Fruit fly (Drosophila melanogaster): ENCODE results near the gene IFT57.

IFT57 gene

dm6 chr2L:3555408-3556058, 24.9 kb downstream of the IFT57 start (continued):
- TF ChIP-seq CG31365 (tag; optimal IDR thresholded peaks at IDR 0.05) (no peak), gfzf (GFP tag; optimal IDR thresholded peaks at IDR 0.05) (no peak), CG1603 (tag; optimal IDR thresholded peaks at IDR 0.05) (peak; percentile 10), zen (tag; optimal IDR thresholded peaks at IDR 0.05) (peak; percentile 17), CG14710 (tag; optimal IDR thresholded peaks at IDR 0.05) (peak; percentile 57), CG8924 (tag; optimal IDR thresholded peaks at IDR 0.05) (no peak), Dfd (GFP tag; optimal IDR thresholded peaks at IDR 0.05) (no peak), twi (tag; optimal IDR thresholded peaks at IDR 0.05) (peak; percentile 3), Lpt (GFP tag; optimal IDR thresholded peaks at IDR 0.05) (no peak), luna (GFP tag; optimal IDR thresholded peaks at IDR 0.05) (no peak), CG30403 (GFP tag; optimal IDR thresholded peaks at IDR 0.05) (no peak), CG1233 (GFP tag; optimal IDR thresholded peaks at IDR 0.05) (peak; percentile 27), CG15696 (tag; optimal IDR thresholded peaks at IDR 0.05) (peak; percentile 79), nmo (GFP tag; optimal IDR thresholded peaks at IDR 0.05) (peak; percentile 15), Ets65A (GFP tag) (no peak), CG7372 (GFP tag; IDR thresholded peaks at IDR 0.05) (no peak), CG10147 (GFP tag; optimal IDR thresholded peaks at IDR 0.05) (no peak), CG12659 (GFP tag; optimal IDR thresholded peaks at IDR 0.05) (no peak), CG10543 (GFP tag; optimal IDR thresholded peaks at IDR 0.05) (no peak), E2f1 (GFP tag; IDR thresholded peaks at IDR 0.05) (0 out of 2 replicates have a peak, but pooled peaks have one; percentile 8), repo (GFP tag; optimal IDR thresholded peaks at IDR 0.05) (no peak), CG8089 (GFP tag; optimal IDR thresholded peaks at IDR 0.05) (no peak), CG14667 (GFP tag; IDR thresholded peaks at IDR 0.05) (0 out of 2 replicates have a peak, but pooled peaks have one; percentile 17), GATAe (GFP tag; conservative IDR thresholded peaks at IDR 0.05) (no peak), fu2 (GFP tag; optimal IDR thresholded peaks at IDR 0.05) (no peak), btn (GFP tag; optimal IDR thresholded peaks at IDR 0.05) (no peak), bcd (GFP tag; optimal IDR thresholded peaks at IDR 0.05) (no peak), CG30431 (GFP tag; optimal IDR thresholded peaks at IDR 0.05) (no peak), CG11085 (GFP tag; IDR thresholded peaks at IDR 0.05) (no peak), Dbx (GFP tag; IDR thresholded peaks at IDR 0.05) (no peak), HLH4C (GFP tag; IDR thresholded peaks at IDR 0.05; ENCODE audit: partially characterized antibody) (no peak), pfk (GFP tag; optimal IDR thresholded peaks at IDR 0.05) (no peak), CG14050 (GFP tag; IDR thresholded peaks at IDR 0.05) (no peak), cas (GFP tag; IDR thresholded peaks at IDR 0.05) (no peak), vfl (GFP tag; optimal IDR thresholded peaks at IDR 0.05) (no peak), CG34376 (GFP tag; optimal IDR thresholded peaks at IDR 0.05) (no peak), Blimp-1 (GFP tag; optimal IDR thresholded peaks at IDR 0.05) (peak; percentile 60), CG10654 (GFP tag; optimal IDR thresholded peaks at IDR 0.05) (no peak), CG2202 (tag; optimal IDR thresholded peaks at IDR 0.05) (peak; percentile 6), crol (GFP tag; IDR thresholded peaks at IDR 0.05) (no peak), ash1 (GFP tag; optimal IDR thresholded peaks at IDR 0.05) (no peak), Side (GFP tag; optimal IDR thresholded peaks at IDR 0.05) (no peak), CG18619 (GFP tag; optimal IDR thresholded peaks at IDR 0.05) (no peak), YL-1 (GFP tag; optimal IDR thresholded peaks at IDR 0.05) (no peak), ATbp (GFP tag; optimal IDR thresholded peaks at IDR 0.05) (no peak), CG17328 (GFP tag; IDR thresholded peaks at IDR 0.05) (0 out of 2 replicates have a peak, but pooled peaks have one; percentile 34), CG18599 (GFP tag; optimal IDR thresholded peaks at IDR 0.05) (no peak), CG6813 (GFP tag; optimal IDR thresholded peaks at IDR 0.05) (peak; percentile 42), CG4328 (GFP tag; optimal IDR thresholded peaks at IDR 0.05) (no peak), CG10321 (GFP tag; IDR thresholded peaks at IDR 0.05) (no peak)
